Worm (Caenorhabditis elegans) whole organism, early embryonic: Measurements from ENCODE around the gene gst-8.
"Not testable (repeated sequence)": the region's sequence is repeated elsewhere in the genome, so short reads cannot be mapped to it uniquely, and the experiment has no call there.

Experiments used
- B0310.2 ChIP-seq: sonication (generic microtip); optimal IDR thresholded peaks from 2 replicates; lab custom pipeline; 2016; ENCODE audit warnings: mild to moderate bottlenecking, missing genetic modification characterization, missing compliant biosample characterization
- F13C5.2 ChIP-seq: sonication (generic microtip); optimal IDR thresholded peaks from 2 replicates; lab custom pipeline; 2017; ENCODE audit warnings: mild to moderate bottlenecking, missing genetic modification characterization, inconsistent platforms, missing compliant biosample characterization
- aly-1 ChIP-seq: sonication (generic microtip); optimal IDR thresholded peaks from 2 replicates; lab custom pipeline; 2016; ENCODE audit warnings: missing genetic modification characterization, missing compliant biosample characterization
- ama-1 ChIP-seq: fragments of 150-350 bp; optimal IDR thresholded peaks from 2 replicates; lab custom pipeline; 2014
- ceh-13 ChIP-seq: fragments of 200-800 bp; sonication (Bioruptor generic); optimal IDR thresholded peaks from 2 replicates; lab custom pipeline; 2018; ENCODE audit warnings: mild to moderate bottlenecking, missing genetic modification characterization, missing compliant biosample characterization
- ceh-36 ChIP-seq: sonication (generic microtip); optimal IDR thresholded peaks from 2 replicates; lab custom pipeline; 2016; ENCODE audit warnings: missing genetic modification characterization, inconsistent platforms, missing compliant biosample characterization
- ets-7 ChIP-seq: sonication (generic microtip); optimal IDR thresholded peaks from 2 replicates; lab custom pipeline; 2016; ENCODE audit warnings: missing genotype, missing genetic modification characterization, missing compliant biosample characterization
- flt-1 ChIP-seq: fragments of 200-800 bp; sonication (Bioruptor generic); IDR thresholded peaks from 2 replicates; pipeline ENCODE4 v1.3.6; 2022; ENCODE audit warnings: missing genetic modification characterization, missing compliant biosample characterization
- hmbx-1 ChIP-seq: sonication (generic microtip); optimal IDR thresholded peaks from 2 replicates; lab custom pipeline; 2016; ENCODE audit warnings: mild to moderate bottlenecking, missing genetic modification characterization, missing compliant biosample characterization
- hmg-4 ChIP-seq: fragments of 200-800 bp; sonication (Bioruptor generic); optimal IDR thresholded peaks from 2 replicates; lab custom pipeline; 2018; ENCODE audit warnings: mild to moderate bottlenecking, missing genetic modification characterization, missing compliant biosample characterization
- hnd-1 ChIP-seq: sonication (generic microtip); optimal IDR thresholded peaks from 2 replicates; lab custom pipeline; 2016; ENCODE audit warnings: missing genetic modification characterization, missing compliant biosample characterization
- pes-1 ChIP-seq: fragments of 200-800 bp; sonication (Bioruptor generic); IDR thresholded peaks from 2 replicates; pipeline ENCODE4 v1.3.6; 2022; ENCODE audit warnings: missing genetic modification reagents, missing genetic modification characterization, missing compliant biosample characterization
- scrt-1 ChIP-seq: fragments of 200-800 bp; sonication (Bioruptor generic); IDR thresholded peaks from 2 replicates; pipeline ENCODE4 v1.3.6; 2022; ENCODE audit warnings: missing genetic modification characterization, missing compliant biosample characterization
- sea-1 ChIP-seq: fragments of 200-800 bp; sonication (Bioruptor generic); conservative IDR thresholded peaks from 2 replicates; pipeline ENCODE4 v1.3.6; 2022; ENCODE audit warnings: missing genetic modification characterization, missing compliant biosample characterization
- tbx-11 ChIP-seq: fragments of 200-800 bp; sonication (Bioruptor generic); IDR thresholded peaks from 2 replicates; pipeline ENCODE4 v1.3.6; 2022; ENCODE audit warnings: missing genetic modification characterization, missing compliant biosample characterization
- tbx-37 ChIP-seq: fragments of 200-800 bp; sonication (Bioruptor generic); conservative IDR thresholded peaks from 2 replicates; pipeline ENCODE4 v1.3.6; 2022; ENCODE audit warnings: missing genetic modification reagents, missing genetic modification characterization, missing compliant biosample characterization
- tra-4 ChIP-seq: sonication (generic microtip); optimal IDR thresholded peaks from 2 replicates; lab custom pipeline; 2017; ENCODE audit warnings: missing genetic modification characterization, missing compliant biosample characterization

Gene gst-8

ce11 chrII:4892594-4892993 lies 9.1 kb downstream of the gst-8 start, which contains the start of gene msp-33:
TSS of gene msp-33 (minus strand) at chrII:4892694.
- TF ChIP-seq B0310.2 (tag; lab: Kevin White, UChicago) (no peak), scrt-1 (no peak), aly-1 (tag; lab: Kevin White, UChicago) (no peak), pes-1 (GFP tag; lab: Robert Waterston, UW) (no peak), flt-1 (GFP tag; lab: Robert Waterston, UW) (no peak), ama-1 (lab: Kevin White, UChicago) (no peak), ceh-36 (no peak), F13C5.2 (tag; lab: Kevin White, UChicago) (no peak), tra-4 (tag; lab: Kevin White, UChicago) (no peak), hmbx-1 (no peak), tbx-11 (GFP tag; lab: Robert Waterston, UW) (no peak), hnd-1 (tag; lab: Kevin White, UChicago) (no peak), tbx-37 (no peak), ceh-13 (GFP tag; lab: Kevin White, UChicago) (no peak), sea-1 (GFP tag; lab: Robert Waterston, UW) (no peak), hmg-4 (GFP tag; lab: Kevin White, UChicago) (no peak)

- TF ChIP-seq hmbx-1; ama-1 (lab: Kevin White, UChicago); F13C5.2 (tag; lab: Kevin White, UChicago): not testable (repeated sequence)
These were observed 15.0 kb downstream of the gst-8 start, which contains the start of gene msp-32 for ce11 chrII:4898529-4898928. TSS of gene msp-32 (plus strand) at chrII:4898829.

- TF ChIP-seq hnd-1 (tag; lab: Kevin White, UChicago) (no peak), scrt-1 (no peak), tbx-37 (no peak), pes-1 (GFP tag; lab: Robert Waterston, UW) (no peak), hmg-4 (GFP tag; lab: Kevin White, UChicago) (no peak), ama-1 (lab: Kevin White, UChicago) (no peak)
These were observed 18.5 kb downstream of the gst-8 start, which contains the start of gene R05F9.9 for ce11 chrII:4902035-4902434. TSS of gene R05F9.9 (minus strand) at chrII:4902100.

- TF ChIP-seq aly-1 (tag; lab: Kevin White, UChicago); hmg-4 (GFP tag; lab: Kevin White, UChicago); tbx-37: not testable (repeated sequence)
These were observed 20.2 kb downstream of the gst-8 start, which contains the start of gene sgt-1 for ce11 chrII:4903696-4904095. TSS of gene sgt-1 (minus strand) at chrII:4903796.

ce11 chrII:4904277-4904676 lies 20.8 kb downstream of the gst-8 start:
- no peak for TF ChIP-seq ets-7 (tag; lab: Kevin White, UChicago)
- TF ChIP-seq F13C5.2 (tag; lab: Kevin White, UChicago): peak; percentile 3

ce11 chrII:4904778-4905177 lies 21.3 kb downstream of the gst-8 start, which contains the start of gene btbd-10:
TSS of gene btbd-10 (plus strand) at chrII:4905008.
- TF ChIP-seq tbx-37: no peak
- no peak for TF ChIP-seq F13C5.2 (tag; lab: Kevin White, UChicago)
- no peak for TF ChIP-seq sea-1 (GFP tag; lab: Robert Waterston, UW)
- TF ChIP-seq tra-4 (tag; lab: Kevin White, UChicago): no peak
- TF ChIP-seq hmg-4 (GFP tag; lab: Kevin White, UChicago): no peak
- TF ChIP-seq ceh-13 (GFP tag; lab: Kevin White, UChicago): no peak
- TF ChIP-seq pes-1 (GFP tag; lab: Robert Waterston, UW): no peak
- no peak for TF ChIP-seq hmbx-1
- TF ChIP-seq ceh-36: no peak

ce11 chrII:4905331-4905730 lies 21.8 kb downstream of the gst-8 start:
- no peak for TF ChIP-seq tra-4 (tag; lab: Kevin White, UChicago)
- no peak for TF ChIP-seq ceh-36
- TF ChIP-seq tbx-11 (GFP tag; lab: Robert Waterston, UW): no peak
- no peak for TF ChIP-seq hmbx-1

- TF ChIP-seq hnd-1 (tag; lab: Kevin White, UChicago) (no peak), aly-1 (tag; lab: Kevin White, UChicago) (no peak), B0310.2 (tag; lab: Kevin White, UChicago) (no peak), tbx-11 (GFP tag; lab: Robert Waterston, UW) (no peak), scrt-1 (no peak), ama-1 (lab: Kevin White, UChicago) (no peak), hmg-4 (GFP tag; lab: Kevin White, UChicago) (no peak), tra-4 (tag; lab: Kevin White, UChicago) (no peak), ets-7 (tag; lab: Kevin White, UChicago) (no peak), ceh-13 (GFP tag; lab: Kevin White, UChicago) (no peak), flt-1 (GFP tag; lab: Robert Waterston, UW) (no peak), ceh-36 (no peak), sea-1 (GFP tag; lab: Robert Waterston, UW) (no peak), tbx-37 (no peak), F13C5.2 (tag; lab: Kevin White, UChicago) (no peak), pes-1 (GFP tag; lab: Robert Waterston, UW) (no peak), hmbx-1 (no peak)
These were observed 22.4 kb downstream of the gst-8 start for ce11 chrII:4905883-4906282.

ce11 chrII:4908160-4908559 lies 24.6 kb downstream of the gst-8 start:
- TF ChIP-seq scrt-1 (no peak), hmbx-1 (no peak), ceh-13 (GFP tag; lab: Kevin White, UChicago) (no peak), aly-1 (tag; lab: Kevin White, UChicago) (no peak), F13C5.2 (tag; lab: Kevin White, UChicago) (no peak), B0310.2 (tag; lab: Kevin White, UChicago) (no peak), sea-1 (GFP tag; lab: Robert Waterston, UW) (no peak), flt-1 (GFP tag; lab: Robert Waterston, UW) (no peak), hmg-4 (GFP tag; lab: Kevin White, UChicago) (no peak), tbx-37 (no peak), ets-7 (tag; lab: Kevin White, UChicago) (no peak), ceh-36 (no peak), tbx-11 (GFP tag; lab: Robert Waterston, UW) (no peak), pes-1 (GFP tag; lab: Robert Waterston, UW) (no peak)
